Worm (Caenorhabditis elegans) whole organism, L4/young adult: ENCODE results near the gene Y47D7A.12.

ENCODE experiments used
- W03F9.2 ChIP-seq: fragments of 150-350 bp; optimal IDR thresholded peaks from 2 replicates; lab custom pipeline; 2014; ENCODE audit warnings: missing biosample characterization, missing genetic modification characterization
- dao-5 ChIP-seq: sonication (generic microtip); optimal IDR thresholded peaks from 2 replicates; lab custom pipeline; 2016; ENCODE audit warnings: missing genotype, missing genetic modification characterization, moderate library complexity, missing compliant biosample characterization
- him-1 ChIP-seq: sonication (generic microtip); optimal IDR thresholded peaks from 2 replicates; lab custom pipeline; 2016; ENCODE audit warnings: missing genotype, missing genetic modification reagents, missing genetic modification characterization, missing compliant biosample characterization

The Y47D7A.12 gene

DNA sequence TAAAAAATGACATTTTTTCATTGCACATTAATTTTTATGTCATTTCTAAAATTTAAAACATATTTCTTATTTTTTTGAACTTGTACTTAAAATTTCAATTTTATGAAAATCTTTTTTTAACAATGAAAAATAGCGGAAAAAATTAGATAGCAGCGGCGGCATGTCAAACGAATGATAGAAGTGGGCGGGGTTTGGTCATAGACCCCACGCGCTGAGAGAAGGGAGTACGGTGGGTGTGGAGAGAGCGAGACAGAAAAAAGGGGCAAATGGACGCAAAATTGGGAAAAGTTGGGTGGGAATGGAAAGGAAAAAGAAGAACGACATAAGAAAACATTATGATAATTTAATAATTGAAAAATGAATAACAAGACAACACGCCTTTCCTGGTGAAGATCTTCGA is 41.6 kb downstream of the Y47D7A.12 start:
- TF ChIP-seq him-1 (tag; lab: Kevin White, UChicago) (no peak), dao-5 (tag; lab: Kevin White, UChicago) (no peak), W03F9.2 (no peak)

ce11 chrV:4387402-4387801 is 42.1 kb downstream of the Y47D7A.12 start, which contains the start of gene F13A2.9:
Gene F13A2.9, minus strand, starts transcription at chrV:4387502.
- no peak for TF ChIP-seq him-1 (tag; lab: Kevin White, UChicago)
- TF ChIP-seq dao-5 (tag; lab: Kevin White, UChicago), result no peak
- no peak for TF ChIP-seq W03F9.2

DNA sequence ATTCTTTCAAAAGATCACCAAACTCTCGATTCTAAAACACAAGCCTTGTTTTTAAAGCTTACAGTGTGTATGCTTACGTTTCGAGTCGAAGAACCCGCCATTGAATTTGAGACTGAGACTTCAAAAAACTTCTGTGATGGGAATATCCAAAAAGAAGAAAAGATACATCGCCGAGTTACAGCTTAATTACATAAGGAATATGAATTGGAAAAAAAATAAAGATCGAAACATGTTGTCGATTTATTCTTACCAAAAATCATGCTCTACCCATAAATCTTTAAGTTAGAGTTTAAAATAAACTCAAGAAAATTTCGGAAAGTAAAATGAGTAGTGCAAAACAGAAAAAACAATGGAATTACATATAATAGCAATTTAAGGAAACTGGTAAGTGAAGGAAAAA is 43.3 kb downstream of the Y47D7A.12 start, which contains the start of gene F13A2.10:
F13A2.10 (minus strand) TSS at position 101 of the 400 bp plus-strand sequence.
- no peak for TF ChIP-seq him-1 (tag; lab: Kevin White, UChicago)
- TF ChIP-seq dao-5 (tag; lab: Kevin White, UChicago), result no peak
- no peak for TF ChIP-seq W03F9.2

- TF ChIP-seq him-1 (tag; lab: Kevin White, UChicago) (no peak), dao-5 (tag; lab: Kevin White, UChicago) (no peak), W03F9.2 (no peak)
Measured at ce11 chrV:4384482-4384881, 45.0 kb downstream of the Y47D7A.12 start, which contains the start of gene F13A2.2. Gene F13A2.2, minus strand, starts transcription at chrV:4384582.

DNA sequence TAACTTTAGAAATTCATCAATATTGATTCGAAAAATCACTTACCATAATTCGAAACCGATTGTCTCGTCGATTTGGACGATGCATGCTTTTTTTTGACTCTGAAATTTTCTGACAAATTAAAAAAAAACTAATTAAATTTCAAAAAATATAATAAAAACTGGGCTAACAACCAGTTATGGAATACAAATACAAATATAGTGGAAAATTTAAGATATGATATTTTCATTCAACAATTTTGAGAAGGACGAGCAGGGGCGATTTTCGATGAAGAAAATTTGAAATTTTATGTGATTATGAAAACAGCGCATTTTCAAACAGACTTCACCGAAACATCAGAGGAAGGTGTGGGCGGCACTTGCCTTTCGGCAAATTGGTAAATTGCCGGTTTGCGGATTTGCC is 47.2 kb downstream of the Y47D7A.12 start, which contains the start of gene F13A2.1:
F13A2.1 (minus strand) TSS at position 101 of the 400 bp plus-strand sequence.
- TF ChIP-seq dao-5 (tag; lab: Kevin White, UChicago) (no peak), him-1 (tag; lab: Kevin White, UChicago) (no peak), W03F9.2 (no peak)
